Worm (Caenorhabditis elegans) whole organism, midembryonic: ENCODE results near the gene W03H9.2.

ENCODE experiments used
- T22C8.4 ChIP-seq: fragments of 200-800 bp; sonication (Bioruptor generic); IDR thresholded peaks from 2 replicates; pipeline ENCODE4 v1.3.6; 2022; ENCODE audit warnings: missing genetic modification characterization, missing compliant biosample characterization
- cog-1 ChIP-seq: sonication (generic microtip); optimal IDR thresholded peaks from 2 replicates; lab custom pipeline; 2016; ENCODE audit warnings: missing genetic modification characterization, missing compliant biosample characterization
- flt-1 ChIP-seq: fragments of 200-800 bp; sonication (Bioruptor generic); IDR thresholded peaks from 2 replicates; pipeline ENCODE4 v1.3.6; 2022; ENCODE audit warnings: missing genetic modification characterization, missing compliant biosample characterization
- klf-2 ChIP-seq: fragments of 200-800 bp; sonication (Bioruptor generic); conservative IDR thresholded peaks from 2 replicates; pipeline ENCODE4 v1.3.6; 2022; ENCODE audit warnings: missing genetic modification reagents, missing genetic modification characterization, missing compliant biosample characterization
- med-1 ChIP-seq: sonication (generic microtip); optimal IDR thresholded peaks from 2 replicates; lab custom pipeline; 2017; ENCODE audit warnings: missing genetic modification characterization, mild to moderate bottlenecking, missing compliant biosample characterization, antibody characterized with exemption, missing genetic modification reagents; ENCODE audit not compliant: insufficient read depth
- ref-1 ChIP-seq: fragments of 200-800 bp; sonication (Bioruptor generic); conservative IDR thresholded peaks from 2 replicates; pipeline ENCODE4 v1.3.6; 2022; ENCODE audit warnings: missing genetic modification reagents, missing genetic modification characterization, missing compliant biosample characterization
- tab-1 ChIP-seq: fragments of 200-800 bp; sonication (Bioruptor generic); IDR thresholded peaks from 2 replicates; pipeline ENCODE4 v1.3.6; 2022; ENCODE audit warnings: missing genetic modification characterization, missing compliant biosample characterization
- ztf-23 ChIP-seq: fragments of 200-800 bp; sonication (Bioruptor generic); IDR thresholded peaks from 2 replicates; pipeline ENCODE4 v1.3.6; 2022; ENCODE audit warnings: missing genetic modification reagents, missing genetic modification characterization, missing compliant biosample characterization
- ztf-29 ChIP-seq: fragments of 200-800 bp; sonication (Bioruptor generic); IDR thresholded peaks from 2 replicates; pipeline ENCODE4 v1.3.6; 2022; ENCODE audit warnings: missing genetic modification reagents, missing genetic modification characterization, missing compliant biosample characterization

The W03H9.2 gene

ce11 chrII:14143838-14144268 is at the start of gene W03H9.2:
TSS of gene W03H9.2 (minus strand) at chrII:14143869.
- TF ChIP-seq cog-1 (tag; lab: Kevin White, UChicago) (peak; percentile 92), ref-1 (GFP tag; lab: Robert Waterston, UW) (no peak), tab-1 (GFP tag; lab: Robert Waterston, UW) (no peak), klf-2 (GFP tag; lab: Robert Waterston, UW) (peak; percentile 78), ztf-29 (GFP tag; lab: Robert Waterston, UW) (0 out of 2 replicates have a peak, but pooled peaks have one; percentile 56), ztf-23 (GFP tag; lab: Robert Waterston, UW) (peak; percentile 80), flt-1 (GFP tag; lab: Robert Waterston, UW) (peak; percentile 66), T22C8.4 (GFP tag; lab: Robert Waterston, UW) (no peak), med-1 (GFP tag; lab: Kevin White, UChicago) (no peak)

ce11 chrII:14187456-14187855 is 43.8 kb upstream of the W03H9.2 start:
- no peak for TF ChIP-seq T22C8.4 (GFP tag; lab: Robert Waterston, UW)
- TF ChIP-seq klf-2 (GFP tag; lab: Robert Waterston, UW) = no peak
- TF ChIP-seq tab-1 (GFP tag; lab: Robert Waterston, UW) = no peak
- TF ChIP-seq flt-1 (GFP tag; lab: Robert Waterston, UW) = no peak

- no peak for TF ChIP-seq ref-1 (GFP tag; lab: Robert Waterston, UW)
- no peak for TF ChIP-seq ztf-23 (GFP tag; lab: Robert Waterston, UW)
- TF ChIP-seq flt-1 (GFP tag; lab: Robert Waterston, UW) = no peak
- no peak for TF ChIP-seq T22C8.4 (GFP tag; lab: Robert Waterston, UW)
- TF ChIP-seq tab-1 (GFP tag; lab: Robert Waterston, UW) = no peak
- no peak for TF ChIP-seq cog-1 (tag; lab: Kevin White, UChicago)
- no peak for TF ChIP-seq ztf-29 (GFP tag; lab: Robert Waterston, UW)
Measured at ce11 chrII:14186937-14187336, 43.3 kb upstream of the W03H9.2 start.

ce11 chrII:14178233-14178969 is 34.7 kb upstream of the W03H9.2 start, which contains the start of gene efhd-1:
TSS of gene efhd-1 (plus strand) at chrII:14178814.
- no peak for TF ChIP-seq flt-1 (GFP tag; lab: Robert Waterston, UW)
- TF ChIP-seq ztf-29 (GFP tag; lab: Robert Waterston, UW) = no peak
- TF ChIP-seq T22C8.4 (GFP tag; lab: Robert Waterston, UW) = no peak
- no peak for TF ChIP-seq med-1 (GFP tag; lab: Kevin White, UChicago)
- TF ChIP-seq tab-1 (GFP tag; lab: Robert Waterston, UW) = no peak
- no peak for TF ChIP-seq ztf-23 (GFP tag; lab: Robert Waterston, UW)
- no peak for TF ChIP-seq ref-1 (GFP tag; lab: Robert Waterston, UW)
- TF ChIP-seq klf-2 (GFP tag; lab: Robert Waterston, UW) = no peak
- no peak for TF ChIP-seq cog-1 (tag; lab: Kevin White, UChicago)

- TF ChIP-seq klf-2 (GFP tag; lab: Robert Waterston, UW) = no peak
- TF ChIP-seq ref-1 (GFP tag; lab: Robert Waterston, UW) = no peak
- no peak for TF ChIP-seq T22C8.4 (GFP tag; lab: Robert Waterston, UW)
- TF ChIP-seq ztf-29 (GFP tag; lab: Robert Waterston, UW) = no peak
- TF ChIP-seq med-1 (GFP tag; lab: Kevin White, UChicago) = no peak
- 0 out of 2 replicates have a peak, but pooled peaks have one; percentile 54 for TF ChIP-seq tab-1 (GFP tag; lab: Robert Waterston, UW)
- no peak for TF ChIP-seq ztf-23 (GFP tag; lab: Robert Waterston, UW)
- no peak for TF ChIP-seq cog-1 (tag; lab: Kevin White, UChicago)
Measured at ce11 chrII:14176642-14177041, 33.0 kb upstream of the W03H9.2 start.

- TF ChIP-seq ztf-23 (GFP tag; lab: Robert Waterston, UW) (no peak), med-1 (GFP tag; lab: Kevin White, UChicago) (no peak), cog-1 (tag; lab: Kevin White, UChicago) (no peak), klf-2 (GFP tag; lab: Robert Waterston, UW) (no peak), ztf-29 (GFP tag; lab: Robert Waterston, UW) (no peak), T22C8.4 (GFP tag; lab: Robert Waterston, UW) (no peak), tab-1 (GFP tag; lab: Robert Waterston, UW) (no peak), ref-1 (GFP tag; lab: Robert Waterston, UW) (no peak), flt-1 (GFP tag; lab: Robert Waterston, UW) (no peak)
Measured at ce11 chrII:14175099-14175498, 31.4 kb upstream of the W03H9.2 start, which contains the start of gene Y48B6A.5. TSS of gene Y48B6A.5 (minus strand) at chrII:14175199.

- no peak for TF ChIP-seq med-1 (GFP tag; lab: Kevin White, UChicago)
- no peak for TF ChIP-seq flt-1 (GFP tag; lab: Robert Waterston, UW)
- no peak for TF ChIP-seq ztf-29 (GFP tag; lab: Robert Waterston, UW)
- no peak for TF ChIP-seq cog-1 (tag; lab: Kevin White, UChicago)
- TF ChIP-seq T22C8.4 (GFP tag; lab: Robert Waterston, UW) = no peak
- no peak for TF ChIP-seq klf-2 (GFP tag; lab: Robert Waterston, UW)
- no peak for TF ChIP-seq tab-1 (GFP tag; lab: Robert Waterston, UW)
- no peak for TF ChIP-seq ztf-23 (GFP tag; lab: Robert Waterston, UW)
- no peak for TF ChIP-seq ref-1 (GFP tag; lab: Robert Waterston, UW)
Measured at ce11 chrII:14173176-14173575, 29.5 kb upstream of the W03H9.2 start.

- TF ChIP-seq cog-1 (tag; lab: Kevin White, UChicago) (no peak), ztf-29 (GFP tag; lab: Robert Waterston, UW) (no peak), ztf-23 (GFP tag; lab: Robert Waterston, UW) (no peak), ref-1 (GFP tag; lab: Robert Waterston, UW) (no peak), T22C8.4 (GFP tag; lab: Robert Waterston, UW) (no peak), med-1 (GFP tag; lab: Kevin White, UChicago) (no peak), flt-1 (GFP tag; lab: Robert Waterston, UW) (no peak), klf-2 (GFP tag; lab: Robert Waterston, UW) (no peak), tab-1 (GFP tag; lab: Robert Waterston, UW) (no peak)
Measured at ce11 chrII:14171558-14171957, 27.9 kb upstream of the W03H9.2 start, which contains the start of gene eat-2. TSS of gene eat-2 (minus strand) at chrII:14171658.
